Worm (Caenorhabditis elegans): Measurements from ENCODE around the gene C38C3.3.

Gene C38C3.3

ce11 chrV:1495334-1495733 is at the start of gene C38C3.3:
Gene C38C3.3, plus strand, starts transcription at chrV:1495634.
- TF ChIP-seq egl-27 (tag; optimal IDR thresholded peaks at IDR 0.05), result no peak
- no peak for TF ChIP-seq lsy-2 (tag; optimal IDR thresholded peaks at IDR 0.05)
- no peak for TF ChIP-seq lin-13 (GFP tag; optimal IDR thresholded peaks at IDR 0.05)
- no peak for TF ChIP-seq nhr-10 (tag; optimal IDR thresholded peaks at IDR 0.05)
- TF ChIP-seq nhr-23 (tag; optimal IDR thresholded peaks at IDR 0.05), result no peak
- no peak for TF ChIP-seq elt-3 (tag; optimal IDR thresholded peaks at IDR 0.05)
- no peak for TF ChIP-seq mbf-1 (tag; optimal IDR thresholded peaks at IDR 0.05)
- no peak for TF ChIP-seq lin-39 (tag; optimal IDR thresholded peaks at IDR 0.05)
- TF ChIP-seq sem-4 (tag; optimal IDR thresholded peaks at IDR 0.05), result no peak
- TF ChIP-seq nhr-12 (tag; optimal IDR thresholded peaks at IDR 0.05), result no peak
- no peak for TF ChIP-seq snpc-4 (tag; optimal IDR thresholded peaks at IDR 0.05)

ce11 chrV:1447079-1447478 is 48.4 kb upstream of the C38C3.3 start, which contains the start of gene cnc-4:
Gene cnc-4, plus strand, starts transcription at chrV:1447195.
- TF ChIP-seq ama-1 (optimal IDR thresholded peaks at IDR 0.05) (peak; percentile 79), crh-2 (tag; optimal IDR thresholded peaks at IDR 0.05) (no peak), sma-3 (GFP tag; optimal IDR thresholded peaks at IDR 0.05) (peak; percentile 56)

- no peak for TF ChIP-seq F13H6.1 (tag; optimal IDR thresholded peaks at IDR 0.05)
- TF ChIP-seq sma-9 (GFP tag; optimal IDR thresholded peaks at IDR 0.05), result no peak
- no peak for TF ChIP-seq sma-9 (tag; optimal IDR thresholded peaks at IDR 0.05)
- TF ChIP-seq Y55F3AM.14 (GFP tag; optimal IDR thresholded peaks at IDR 0.05), result no peak
- no peak for TF ChIP-seq nhr-10 (tag; optimal IDR thresholded peaks at IDR 0.05)
- no peak for TF ChIP-seq sem-4 (tag; optimal IDR thresholded peaks at IDR 0.05)
- no peak for TF ChIP-seq egl-27 (tag; optimal IDR thresholded peaks at IDR 0.05)
- TF ChIP-seq lin-11 (tag; optimal IDR thresholded peaks at IDR 0.05), result no peak
- TF ChIP-seq ZK546.5 (tag; optimal IDR thresholded peaks at IDR 0.05), result no peak
- TF ChIP-seq nhr-6 (tag; optimal IDR thresholded peaks at IDR 0.05), result no peak
- no peak for TF ChIP-seq snpc-4 (tag; optimal IDR thresholded peaks at IDR 0.05)
- TF ChIP-seq R02D3.7 (tag; optimal IDR thresholded peaks at IDR 0.05), result no peak
- TF ChIP-seq nhr-21 (tag; optimal IDR thresholded peaks at IDR 0.05), result peak; percentile 34
- no peak for TF ChIP-seq unc-55 (GFP tag; optimal IDR thresholded peaks at IDR 0.05)
- no peak for TF ChIP-seq aly-2 (tag; optimal IDR thresholded peaks at IDR 0.05)
- TF ChIP-seq skn-1 (tag; optimal IDR thresholded peaks at IDR 0.05), result no peak
- peak; percentile 68 for TF ChIP-seq sma-3 (GFP tag; optimal IDR thresholded peaks at IDR 0.05)
- no peak for TF ChIP-seq nhr-129 (tag; optimal IDR thresholded peaks at IDR 0.05)
- TF ChIP-seq nhr-25 (tag; optimal IDR thresholded peaks at IDR 0.05), result no peak
- TF ChIP-seq peb-1 (tag; optimal IDR thresholded peaks at IDR 0.05), result no peak
- TF ChIP-seq crh-2 (tag; optimal IDR thresholded peaks at IDR 0.05), result no peak
- no peak for TF ChIP-seq nhr-77 (tag; optimal IDR thresholded peaks at IDR 0.05)
- no peak for TF ChIP-seq mdl-1 (tag; optimal IDR thresholded peaks at IDR 0.05)
- no peak for TF ChIP-seq fos-1 (tag; optimal IDR thresholded peaks at IDR 0.05)
- no peak for TF ChIP-seq unc-62 (GFP tag; optimal IDR thresholded peaks at IDR 0.05)
- no peak for TF ChIP-seq gmeb-1 (tag; optimal IDR thresholded peaks at IDR 0.05)
- peak; percentile 50 for TF ChIP-seq ama-1 (optimal IDR thresholded peaks at IDR 0.05)
Observed at ce11 chrV:1447724-1448123, 47.7 kb upstream of the C38C3.3 start, which contains the start of gene cnc-3. Gene cnc-3, plus strand, starts transcription at chrV:1448004.

ce11 chrV:1450160-1450559 is 45.3 kb upstream of the C38C3.3 start, which contains the start of gene cnc-2:
Gene cnc-2, minus strand, starts transcription at chrV:1450183.
- TF ChIP-seq blmp-1 (tag; optimal IDR thresholded peaks at IDR 0.05; ENCODE audit: insufficient read depth), result no peak
- TF ChIP-seq nhr-21 (tag; optimal IDR thresholded peaks at IDR 0.05), result peak; percentile 9
- peak; percentile 52 for TF ChIP-seq sma-3 (GFP tag; optimal IDR thresholded peaks at IDR 0.05)

- TF ChIP-seq sma-9 (GFP tag; optimal IDR thresholded peaks at IDR 0.05), result no peak
- TF ChIP-seq sma-9 (tag; optimal IDR thresholded peaks at IDR 0.05), result no peak
- TF ChIP-seq sma-3 (GFP tag; optimal IDR thresholded peaks at IDR 0.05), result no peak
- TF ChIP-seq unc-39 (tag; optimal IDR thresholded peaks at IDR 0.05), result no peak
- TF ChIP-seq ceh-82 (tag; optimal IDR thresholded peaks at IDR 0.05), result no peak
- no peak for TF ChIP-seq nhr-12 (tag; optimal IDR thresholded peaks at IDR 0.05)
- no peak for TF ChIP-seq F13H6.1 (tag; optimal IDR thresholded peaks at IDR 0.05)
- TF ChIP-seq lin-39 (tag; optimal IDR thresholded peaks at IDR 0.05), result no peak
- no peak for TF ChIP-seq elt-3 (tag; optimal IDR thresholded peaks at IDR 0.05)
- TF ChIP-seq alr-1 (tag; optimal IDR thresholded peaks at IDR 0.05), result no peak
- TF ChIP-seq egl-27 (tag; optimal IDR thresholded peaks at IDR 0.05), result no peak
- TF ChIP-seq lsy-2 (tag; optimal IDR thresholded peaks at IDR 0.05), result no peak
- TF ChIP-seq blmp-1 (tag; optimal IDR thresholded peaks at IDR 0.05; ENCODE audit: insufficient read depth), result no peak
- no peak for TF ChIP-seq Y55F3AM.14 (GFP tag; optimal IDR thresholded peaks at IDR 0.05)
- no peak for TF ChIP-seq nhr-23 (tag; optimal IDR thresholded peaks at IDR 0.05)
- no peak for TF ChIP-seq ZK546.5 (tag; optimal IDR thresholded peaks at IDR 0.05)
- TF ChIP-seq mbf-1 (tag; optimal IDR thresholded peaks at IDR 0.05), result no peak
- no peak for TF ChIP-seq ztf-1 (GFP tag; conservative IDR thresholded peaks at IDR 0.05)
- no peak for TF ChIP-seq mdl-1 (tag; optimal IDR thresholded peaks at IDR 0.05)
Observed at ce11 chrV:1451334-1451733, 44.1 kb upstream of the C38C3.3 start, which contains the start of gene srj-23. Gene srj-23, plus strand, starts transcription at chrV:1451634.
